Worm (Caenorhabditis elegans) whole organism, mixed stage, embryonic: ENCODE results near the gene F54C9.3.

Experiments used
- M03D4.4 ChIP-seq: sonication (generic microtip); optimal IDR thresholded peaks from 2 replicates; lab custom pipeline; 2017; ENCODE audit warnings: mild to moderate bottlenecking, missing genetic modification characterization, missing compliant biosample characterization
- bed-3 ChIP-seq: fragments of 200-800 bp; sonication (Bioruptor generic); optimal IDR thresholded peaks from 3 replicates; lab custom pipeline; 2018; ENCODE audit warnings: mild to moderate bottlenecking, missing genetic modification characterization, moderate library complexity, missing compliant biosample characterization
- blmp-1 ChIP-seq: fragments of 150-350 bp; optimal IDR thresholded peaks from 2 replicates; lab custom pipeline; 2014; ENCODE audit warnings: missing biosample characterization, missing genetic modification characterization
- ceh-39 ChIP-seq: fragments of 150-350 bp; optimal IDR thresholded peaks from 2 replicates; lab custom pipeline; 2014; ENCODE audit warnings: missing biosample characterization, missing genetic modification characterization
- ceh-43 ChIP-seq: fragments of 200-800 bp; sonication (Bioruptor generic); optimal IDR thresholded peaks from 2 replicates; lab custom pipeline; 2018; ENCODE audit warnings: mild to moderate bottlenecking, missing genetic modification characterization, moderate library complexity, missing compliant biosample characterization
- ceh-83 ChIP-seq: fragments of 200-800 bp; sonication (Bioruptor generic); optimal IDR thresholded peaks from 2 replicates; lab custom pipeline; 2018; ENCODE audit warnings: mild to moderate bottlenecking, missing genetic modification characterization, missing compliant biosample characterization
- ces-1 ChIP-seq: fragments of 150-350 bp; optimal IDR thresholded peaks from 2 replicates; lab custom pipeline; 2014; ENCODE audit warnings: missing biosample characterization, missing genetic modification reagents, missing genetic modification characterization
- cnd-1 ChIP-seq: fragments of 200-800 bp; sonication (Bioruptor generic); optimal IDR thresholded peaks from 2 replicates; lab custom pipeline; 2018; ENCODE audit warnings: mild to moderate bottlenecking, missing genetic modification characterization, missing compliant biosample characterization
- drap-1 ChIP-seq: fragments of 200-800 bp; sonication (Bioruptor generic); optimal IDR thresholded peaks from 3 replicates; lab custom pipeline; 2018; ENCODE audit warnings: mild to moderate bottlenecking, missing genetic modification characterization, missing compliant biosample characterization
- elt-1 ChIP-seq: sonication (generic microtip); optimal IDR thresholded peaks from 2 replicates; lab custom pipeline; 2017; ENCODE audit warnings: missing genetic modification characterization, mild to moderate bottlenecking, missing compliant biosample characterization, antibody characterized with exemption, moderate library complexity, borderline replicate concordance; ENCODE audit not compliant: insufficient read depth
- elt-3 ChIP-seq: fragments of 150-350 bp; optimal IDR thresholded peaks from 2 replicates; lab custom pipeline; 2014; ENCODE audit warnings: missing biosample characterization, missing genetic modification characterization
- flh-1 ChIP-seq: fragments of 200-800 bp; sonication (Bioruptor generic); optimal IDR thresholded peaks from 2 replicates; lab custom pipeline; 2018; ENCODE audit warnings: mild to moderate bottlenecking, missing genetic modification characterization, moderate library complexity, missing compliant biosample characterization
- ham-2 ChIP-seq: fragments of 200-800 bp; sonication (Bioruptor generic); optimal IDR thresholded peaks from 2 replicates; lab custom pipeline; 2018; ENCODE audit warnings: mild to moderate bottlenecking, missing genetic modification characterization, missing compliant biosample characterization
- hlh-1 ChIP-seq: fragments of 150-350 bp; optimal IDR thresholded peaks from 2 replicates; lab custom pipeline; 2014; ENCODE audit warnings: missing biosample characterization, missing genetic modification reagents, missing genetic modification characterization
- lin-13 ChIP-seq: fragments of 150-350 bp; optimal IDR thresholded peaks from 2 replicates; lab custom pipeline; 2014; ENCODE audit warnings: missing biosample characterization, missing genetic modification characterization
- lin-32 ChIP-seq: fragments of 200-800 bp; sonication (Bioruptor generic); optimal IDR thresholded peaks from 2 replicates; lab custom pipeline; 2018; ENCODE audit warnings: mild to moderate bottlenecking, missing genetic modification characterization, missing compliant biosample characterization
- lsy-2 ChIP-seq: fragments of 150-350 bp; optimal IDR thresholded peaks from 2 replicates; lab custom pipeline; 2014; ENCODE audit warnings: missing biosample characterization, missing genetic modification characterization
- mab-5 ChIP-seq: fragments of 150-350 bp; optimal IDR thresholded peaks from 2 replicates; lab custom pipeline; 2014; ENCODE audit warnings: missing biosample characterization, missing genetic modification characterization
- mep-1 ChIP-seq: fragments of 150-350 bp; optimal IDR thresholded peaks from 2 replicates; lab custom pipeline; 2017; ENCODE audit warnings: missing biosample characterization, missing genetic modification reagents, missing genetic modification characterization, inconsistent platforms
- mls-2 ChIP-seq: sonication (generic microtip); optimal IDR thresholded peaks from 2 replicates; lab custom pipeline; 2016; ENCODE audit warnings: mild to moderate bottlenecking, missing genetic modification characterization, moderate library complexity, missing compliant biosample characterization
- nhr-12 ChIP-seq: fragments of 150-350 bp; optimal IDR thresholded peaks from 2 replicates; lab custom pipeline; 2014; ENCODE audit warnings: missing biosample characterization, missing genetic modification characterization
- nhr-2 ChIP-seq: fragments of 150-350 bp; optimal IDR thresholded peaks from 2 replicates; lab custom pipeline; 2014; ENCODE audit warnings: missing biosample characterization, missing genetic modification characterization
- nhr-237 ChIP-seq: fragments of 150-350 bp; optimal IDR thresholded peaks from 2 replicates; lab custom pipeline; 2014; ENCODE audit warnings: missing biosample characterization, missing genetic modification characterization
- nhr-28 ChIP-seq: fragments of 150-350 bp; optimal IDR thresholded peaks from 2 replicates; lab custom pipeline; 2014; ENCODE audit warnings: missing biosample characterization, missing genetic modification characterization
- nhr-76 ChIP-seq: sonication (generic microtip); optimal IDR thresholded peaks from 2 replicates; lab custom pipeline; 2017; ENCODE audit warnings: missing biosample characterization, missing genetic modification characterization
- pha-4 ChIP-seq: fragments of 150-350 bp; optimal IDR thresholded peaks from 2 replicates; lab custom pipeline; 2018; ENCODE audit warnings: missing biosample characterization, missing genetic modification reagents, missing genetic modification characterization
- sem-2 ChIP-seq: fragments of 200-800 bp; sonication (Bioruptor generic); optimal IDR thresholded peaks from 2 replicates; lab custom pipeline; 2018; ENCODE audit warnings: mild to moderate bottlenecking, missing genetic modification characterization, missing compliant biosample characterization
- snpc-4 ChIP-seq: fragments of 150-350 bp; optimal IDR thresholded peaks from 2 replicates; lab custom pipeline; 2014; ENCODE audit warnings: missing biosample characterization, missing genetic modification characterization
- sptf-1 ChIP-seq: sonication (generic microtip); optimal IDR thresholded peaks from 2 replicates; lab custom pipeline; 2017; ENCODE audit warnings: mild to moderate bottlenecking, missing genetic modification characterization, moderate library complexity, missing compliant biosample characterization
- tbx-8 ChIP-seq: fragments of 200-800 bp; sonication (Bioruptor generic); optimal IDR thresholded peaks from 2 replicates; lab custom pipeline; 2018; ENCODE audit warnings: mild to moderate bottlenecking, missing genetic modification characterization, moderate library complexity, missing compliant biosample characterization
- unc-120 ChIP-seq: sonication (generic microtip); optimal IDR thresholded peaks from 2 replicates; lab custom pipeline; 2017; ENCODE audit warnings: missing genetic modification characterization, missing compliant biosample characterization; ENCODE audit not compliant: poor library complexity, severe bottlenecking
- unc-39 ChIP-seq: fragments of 150-350 bp; optimal IDR thresholded peaks from 2 replicates; lab custom pipeline; 2014; ENCODE audit warnings: missing biosample characterization, missing genetic modification characterization
- unc-62 ChIP-seq: fragments of 150-350 bp; optimal IDR thresholded peaks from 2 replicates; lab custom pipeline; 2014; ENCODE audit warnings: missing biosample characterization, missing genetic modification reagents, missing genetic modification characterization
- zip-8 ChIP-seq: fragments of 150-350 bp; optimal IDR thresholded peaks from 2 replicates; lab custom pipeline; 2014; ENCODE audit warnings: missing biosample characterization, missing genetic modification characterization
- ztf-11 ChIP-seq: fragments of 150-350 bp; optimal IDR thresholded peaks from 2 replicates; lab custom pipeline; 2014; ENCODE audit warnings: missing biosample characterization, missing genetic modification characterization

The F54C9.3 gene

ce11 chrII:8569038-8569977 is 2.7 kb upstream of the F54C9.3 start, which contains the start of the genes col-38 and rpl-5:
TSS of gene col-38 (minus strand) at chrII:8569088.
TSS of gene rpl-5 (plus strand) at chrII:8569927.
- no peak for TF ChIP-seq nhr-76 (tag; lab: Kevin White, UChicago)
- no peak for TF ChIP-seq sem-2
- peak; percentile 54 for TF ChIP-seq mls-2 (tag; lab: Kevin White, UChicago)
- TF ChIP-seq blmp-1 = no peak
- no peak for TF ChIP-seq drap-1
- TF ChIP-seq ceh-43 (GFP tag; lab: Kevin White, UChicago) = no peak
- peak; percentile 91 for TF ChIP-seq nhr-237 (tag; lab: Kevin White, UChicago)
- TF ChIP-seq elt-3 = no peak
- TF ChIP-seq cnd-1 = peak; percentile 39
- no peak for TF ChIP-seq nhr-28 (tag; lab: Kevin White, UChicago)
- TF ChIP-seq ztf-11 = no peak
- TF ChIP-seq lin-13 (tag; lab: Kevin White, UChicago) = peak; percentile 87
- TF ChIP-seq sptf-1 (tag; lab: Kevin White, UChicago) = peak; percentile 81
- TF ChIP-seq M03D4.4 (tag; lab: Kevin White, UChicago) = no peak
- TF ChIP-seq elt-1 (tag; lab: Kevin White, UChicago) = no peak
- no peak for TF ChIP-seq tbx-8 (GFP tag; lab: Kevin White, UChicago)
- TF ChIP-seq ces-1 = peak; percentile 79
- no peak for TF ChIP-seq zip-8 (tag; lab: Kevin White, UChicago)
- TF ChIP-seq flh-1 (GFP tag; lab: Kevin White, UChicago) = no peak
- TF ChIP-seq lin-32 (GFP tag; lab: Kevin White, UChicago) = no peak
- TF ChIP-seq unc-120 (tag; lab: Kevin White, UChicago) = peak; percentile 13
- no peak for TF ChIP-seq nhr-12 (tag; lab: Kevin White, UChicago)
- TF ChIP-seq snpc-4 (tag; lab: Kevin White, UChicago) = no peak
- no peak for TF ChIP-seq mab-5
- TF ChIP-seq mep-1 = peak; percentile 93
- peak; percentile 96 for TF ChIP-seq lsy-2 (tag; lab: Kevin White, UChicago)
- no peak for TF ChIP-seq unc-39 (tag; lab: Kevin White, UChicago)
- TF ChIP-seq hlh-1 (tag; lab: Kevin White, UChicago) = peak; percentile 40
- peak; percentile 54 for TF ChIP-seq nhr-2
- TF ChIP-seq ceh-83 (GFP tag; lab: Kevin White, UChicago) = no peak
- no peak for TF ChIP-seq bed-3 (GFP tag; lab: Kevin White, UChicago)
- TF ChIP-seq pha-4 (tag; lab: Kevin White, UChicago) = peak; percentile 90
- TF ChIP-seq unc-62 (GFP tag; lab: Kevin White, UChicago) = peak; percentile 32
- TF ChIP-seq ham-2 (GFP tag; lab: Kevin White, UChicago) = no peak
- peak; percentile 82 for TF ChIP-seq ceh-39
- TF ChIP-seq, all 35 proteins: peak for 14

- no peak for TF ChIP-seq blmp-1
- no peak for TF ChIP-seq lin-32 (GFP tag; lab: Kevin White, UChicago)
- TF ChIP-seq ztf-11 = no peak
- TF ChIP-seq lsy-2 (tag; lab: Kevin White, UChicago) = no peak
- no peak for TF ChIP-seq ceh-83 (GFP tag; lab: Kevin White, UChicago)
- TF ChIP-seq pha-4 (tag; lab: Kevin White, UChicago) = no peak
- TF ChIP-seq zip-8 (tag; lab: Kevin White, UChicago) = no peak
- no peak for TF ChIP-seq tbx-8 (GFP tag; lab: Kevin White, UChicago)
- TF ChIP-seq sptf-1 (tag; lab: Kevin White, UChicago) = no peak
- no peak for TF ChIP-seq nhr-2
- no peak for TF ChIP-seq bed-3 (GFP tag; lab: Kevin White, UChicago)
- no peak for TF ChIP-seq lin-13 (tag; lab: Kevin White, UChicago)
- TF ChIP-seq unc-120 (tag; lab: Kevin White, UChicago) = no peak
- TF ChIP-seq unc-39 (tag; lab: Kevin White, UChicago) = no peak
- no peak for TF ChIP-seq mab-5
- TF ChIP-seq elt-1 (tag; lab: Kevin White, UChicago) = no peak
- TF ChIP-seq nhr-28 (tag; lab: Kevin White, UChicago) = no peak
- no peak for TF ChIP-seq nhr-76 (tag; lab: Kevin White, UChicago)
- no peak for TF ChIP-seq ham-2 (GFP tag; lab: Kevin White, UChicago)
- TF ChIP-seq, all 35 proteins: peak for 0
These were observed 1.7 kb upstream of the F54C9.3 start for ce11 chrII:8568234-8568969.
